Worm (Caenorhabditis elegans) whole organism, L1 larva: ENCODE results near the gene nhr-285.
A peak's percentile ranks its signal among the peaks of the same experiment; 100 is the strongest.

Source experiments
- C04F5.9 ChIP-seq: sonication (generic microtip); optimal IDR thresholded peaks from 2 replicates; lab custom pipeline; 2016; ENCODE audit warnings: missing genetic modification characterization, missing compliant biosample characterization
- aly-2 ChIP-seq: fragments of 150-350 bp; optimal IDR thresholded peaks from 2 replicates; lab custom pipeline; 2014; ENCODE audit warnings: missing biosample characterization, missing genetic modification characterization
- ama-1 ChIP-seq: fragments of 150-350 bp; optimal IDR thresholded peaks from 2 replicates; lab custom pipeline; 2014
- blmp-1 ChIP-seq: fragments of 150-350 bp; optimal IDR thresholded peaks from 2 replicates; lab custom pipeline; 2014; ENCODE audit warnings: missing biosample characterization, missing genetic modification characterization
- ceh-82 ChIP-seq, 3 experiments: fragments of 150-350 bp in 1 of 3; sonication (generic microtip) in 2 of 3; optimal IDR thresholded peaks; 2 replicates each; lab custom pipeline; 2014 to 2017; ENCODE audit warnings: missing biosample characterization in 3 of 3, missing genetic modification characterization in 3 of 3
- ces-1 ChIP-seq: fragments of 150-350 bp; optimal IDR thresholded peaks from 2 replicates; lab custom pipeline; 2014; ENCODE audit warnings: missing biosample characterization, missing genetic modification reagents, missing genetic modification characterization
- dpl-1 ChIP-seq, 3 experiments: fragments of 150-350 bp in 2 of 3; sonication (generic microtip) in 1 of 3; optimal IDR thresholded peaks; 2 replicates each; lab custom pipeline; 2014 to 2017; ENCODE audit warnings: missing biosample characterization in 3 of 3, missing genetic modification characterization in 3 of 3, missing genetic modification reagents in 3 of 3
- dsc-1 ChIP-seq: sonication (generic microtip); optimal IDR thresholded peaks from 2 replicates; lab custom pipeline; 2016; ENCODE audit warnings: mild to moderate bottlenecking, missing genetic modification characterization, missing compliant biosample characterization
- efl-1 ChIP-seq, 4 experiments: fragments of 150-350 bp; optimal IDR thresholded peaks in 3 of 4; peaks in 1 of 4; 1 replicate in 1 of 4; 2 replicates in 3 of 4; lab custom pipeline; 2014; ENCODE audit warnings: missing biosample characterization in 2 of 4, missing genetic modification characterization in 2 of 4, missing genetic modification reagents in 2 of 4
- efl-3 ChIP-seq: fragments of 200-800 bp; sonication (Bioruptor generic); optimal IDR thresholded peaks from 2 replicates; lab custom pipeline; 2018; ENCODE audit warnings: mild to moderate bottlenecking, missing genetic modification characterization, missing compliant biosample characterization
- egl-13 ChIP-seq: sonication (generic microtip); optimal IDR thresholded peaks from 2 replicates; lab custom pipeline; 2016; ENCODE audit warnings: missing genotype, missing genetic modification reagents, missing genetic modification characterization, missing compliant biosample characterization
- egl-27 ChIP-seq, 2 experiments: fragments of 150-350 bp in 1 of 2; sonication (generic microtip); optimal IDR thresholded peaks; 3 replicates each; lab custom pipeline; 2017 to 2018; ENCODE audit warnings: missing biosample characterization in 2 of 2, missing genetic modification characterization in 2 of 2, missing genetic modification reagents in 2 of 2
- elt-3 ChIP-seq, 6 experiments: fragments of 150-350 bp in 1 of 6; sonication (generic microtip); optimal IDR thresholded peaks; 2 replicates each; lab custom pipeline; 2017 to 2018; ENCODE audit warnings: missing biosample characterization in 6 of 6, missing genetic modification characterization in 6 of 6, inconsistent platforms in 1 of 6
- fkh-10 ChIP-seq: sonication (generic microtip); optimal IDR thresholded peaks from 2 replicates; lab custom pipeline; 2017; ENCODE audit warnings: missing biosample characterization, missing genetic modification reagents, missing genetic modification characterization
- fkh-8 ChIP-seq: sonication (generic microtip); optimal IDR thresholded peaks from 2 replicates; lab custom pipeline; 2016; ENCODE audit warnings: mild to moderate bottlenecking, missing genetic modification characterization, missing compliant biosample characterization
- jun-1 ChIP-seq: fragments of 150-350 bp; optimal IDR thresholded peaks from 2 replicates; lab custom pipeline; 2014; ENCODE audit warnings: missing biosample characterization, missing genetic modification reagents, missing genetic modification characterization
- lin-14 ChIP-seq: fragments of 200-800 bp; sonication (Bioruptor generic); optimal IDR thresholded peaks from 2 replicates; lab custom pipeline; 2018; ENCODE audit warnings: mild to moderate bottlenecking, missing genetic modification characterization, moderate library complexity, missing compliant biosample characterization
- lin-35 ChIP-seq, 2 experiments: fragments of 150-350 bp; optimal IDR thresholded peaks; 2 replicates each; lab custom pipeline; 2014; ENCODE audit warnings: missing biosample characterization in 2 of 2, missing genetic modification characterization in 2 of 2, missing genetic modification reagents in 2 of 2
- lin-39 ChIP-seq: fragments of 150-350 bp; optimal IDR thresholded peaks from 2 replicates; lab custom pipeline; 2014; ENCODE audit warnings: missing biosample characterization, missing genetic modification reagents, missing genetic modification characterization
- lir-3 ChIP-seq: sonication (generic microtip); optimal IDR thresholded peaks from 2 replicates; lab custom pipeline; 2016; ENCODE audit warnings: mild to moderate bottlenecking, missing genetic modification characterization, moderate library complexity, missing compliant biosample characterization; ENCODE audit not compliant: poor library complexity
- mab-9 ChIP-seq: fragments of 200-800 bp; sonication (Bioruptor generic); IDR thresholded peaks from 2 replicates; pipeline ENCODE4 v1.3.6; 2022; ENCODE audit warnings: missing genetic modification reagents, missing genetic modification characterization, missing compliant biosample characterization
- mdl-1 ChIP-seq, 2 experiments: fragments of 150-350 bp; optimal IDR thresholded peaks; 2 replicates each; lab custom pipeline; 2014 to 2017; ENCODE audit warnings: missing biosample characterization in 2 of 2, missing genetic modification characterization in 2 of 2, inconsistent platforms in 1 of 2
- mep-1 ChIP-seq: fragments of 150-350 bp; optimal IDR thresholded peaks from 2 replicates; lab custom pipeline; 2014; ENCODE audit warnings: missing biosample characterization, missing genetic modification characterization
- nhr-90 ChIP-seq: sonication (generic microtip); optimal IDR thresholded peaks from 2 replicates; lab custom pipeline; 2016; ENCODE audit warnings: mild to moderate bottlenecking, missing genetic modification characterization, missing compliant biosample characterization; ENCODE audit not compliant: poor library complexity
- pag-3 ChIP-seq: sonication (generic microtip); optimal IDR thresholded peaks from 2 replicates; lab custom pipeline; 2017; ENCODE audit warnings: missing genetic modification characterization, mild to moderate bottlenecking, missing compliant biosample characterization, antibody characterized with exemption, borderline replicate concordance; ENCODE audit not compliant: insufficient read depth
- sox-4 ChIP-seq: sonication (generic microtip); optimal IDR thresholded peaks from 2 replicates; lab custom pipeline; 2016; ENCODE audit warnings: missing genetic modification characterization, missing compliant biosample characterization
- sptf-1 ChIP-seq: fragments of 150-350 bp; optimal IDR thresholded peaks from 2 replicates; lab custom pipeline; 2014; ENCODE audit warnings: missing biosample characterization, missing genetic modification characterization
- tlp-1 ChIP-seq: fragments of 150-350 bp; optimal IDR thresholded peaks from 2 replicates; lab custom pipeline; 2014; ENCODE audit warnings: missing biosample characterization, missing genetic modification characterization
- unc-30 ChIP-seq: sonication (generic microtip); optimal IDR thresholded peaks from 2 replicates; lab custom pipeline; 2017; ENCODE audit warnings: missing biosample characterization, missing genetic modification characterization
- xbp-1 ChIP-seq: sonication (generic microtip); optimal IDR thresholded peaks from 2 replicates; lab custom pipeline; 2016; ENCODE audit warnings: missing genetic modification characterization, missing compliant biosample characterization
- zag-1 ChIP-seq: fragments of 150-350 bp; optimal IDR thresholded peaks from 2 replicates; lab custom pipeline; 2014; ENCODE audit warnings: missing biosample characterization, missing genetic modification characterization
- zip-4 ChIP-seq: fragments of 200-800 bp; sonication (Bioruptor generic); optimal IDR thresholded peaks from 2 replicates; lab custom pipeline; 2018; ENCODE audit warnings: mild to moderate bottlenecking, missing genetic modification characterization, moderate library complexity, missing compliant biosample characterization
- ztf-4 ChIP-seq: fragments of 150-350 bp; optimal IDR thresholded peaks from 2 replicates; lab custom pipeline; 2014; ENCODE audit warnings: missing biosample characterization, missing genetic modification characterization

nhr-285 gene

ce11 chrV:15781086-15781485 is 2.1 kb upstream of the nhr-285 start, which contains the start of gene T26E4.2:
Gene T26E4.2, plus strand, starts transcription at chrV:15781386.
- TF ChIP-seq lin-14 (GFP tag; lab: Kevin White, UChicago) (no peak), lin-39 (no peak), egl-27 (tag; optimal IDR thresholded peaks at IDR 0.05; lab: Kevin White, UChicago) (no peak), efl-3 (no peak), ceh-82 (tag; optimal IDR thresholded peaks at IDR 0.05; lab: Kevin White, UChicago) (no peak), mep-1 (no peak), egl-13 (tag; lab: Kevin White, UChicago) (no peak), nhr-90 (tag; lab: Kevin White, UChicago) (no peak), xbp-1 (no peak), ztf-4 (tag; lab: Kevin White, UChicago) (no peak), zip-4 (no peak), mab-9 (GFP tag; lab: Robert Waterston, UW) (no peak)

- TF ChIP-seq fkh-8 (peak; percentile 24), zag-1 (tag; lab: Kevin White, UChicago) (no peak), aly-2 (no peak), jun-1 (tag; lab: Kevin White, UChicago) (no peak)
- TF ChIP-seq, all 84 proteins: peak for 1
Measured at ce11 chrV:15776651-15777050, 2.4 kb downstream of the nhr-285 start, which contains the start of gene nhr-283. Gene nhr-283, minus strand, starts transcription at chrV:15776751.

ce11 chrV:15773941-15774340 is 5.1 kb downstream of the nhr-285 start:
- TF ChIP-seq zip-4 (no peak), efl-1 (optimal IDR thresholded peaks at IDR 0.05; lab: Kevin White, UChicago) (no peak), efl-1 (GFP tag; optimal IDR thresholded peaks at IDR 0.05 in 1 of 2; lab: Kevin White, UChicago) (peak in 1 of 2 experiments; percentile 78), C04F5.9 (tag; lab: Kevin White, UChicago) (no peak), fkh-8 (peak; percentile 14), elt-3 (tag; optimal IDR thresholded peaks at IDR 0.05; lab: Kevin White, UChicago) (no peak), blmp-1 (tag; lab: Kevin White, UChicago) (peak; percentile 18), lin-14 (GFP tag; lab: Kevin White, UChicago) (peak; percentile 10), dpl-1 (GFP tag; optimal IDR thresholded peaks at IDR 0.05; lab: Kevin White, UChicago) (no peak), ces-1 (GFP tag; lab: Kevin White, UChicago) (no peak)

DNA sequence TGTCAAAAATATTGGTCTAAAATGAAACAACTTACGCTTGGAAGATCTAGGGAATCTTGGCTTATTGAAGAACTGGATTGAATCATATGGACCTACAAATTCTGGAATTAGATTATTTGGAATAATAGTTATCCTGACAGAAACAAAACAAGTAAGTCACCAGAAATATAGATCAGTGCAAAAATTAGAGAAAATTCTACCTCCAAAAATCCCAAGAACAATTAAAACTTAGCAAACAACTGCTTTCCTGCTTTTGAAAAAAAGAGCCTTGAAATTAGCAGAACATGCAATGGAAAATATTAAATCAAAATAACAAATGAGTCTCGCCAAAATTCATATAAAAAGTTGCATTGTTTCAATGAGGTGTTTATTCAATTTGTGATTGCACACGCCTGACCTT is 5.9 kb downstream of the nhr-285 start, which contains the start of gene nhr-60:
Gene nhr-60 (minus strand): TSS at position 101 of the 400 bp plus-strand sequence.
- TF ChIP-seq fkh-10 (GFP tag; lab: Kevin White, UChicago), result no peak
- TF ChIP-seq sptf-1 (tag; lab: Kevin White, UChicago), result no peak
- TF ChIP-seq zip-4, result no peak
- TF ChIP-seq lin-35 (GFP tag; optimal IDR thresholded peaks at IDR 0.05; lab: Kevin White, UChicago), result no peak
- no peak for TF ChIP-seq mdl-1 (tag; optimal IDR thresholded peaks at IDR 0.05; lab: Kevin White, UChicago)
- no peak for TF ChIP-seq tlp-1 (tag; lab: Kevin White, UChicago)
- no peak for TF ChIP-seq ama-1 (lab: Kevin White, UChicago)
- TF ChIP-seq unc-30 (tag; lab: Kevin White, UChicago), result no peak
- TF ChIP-seq lin-39, result no peak
- no peak for TF ChIP-seq sox-4 (tag; lab: Kevin White, UChicago)

DNA sequence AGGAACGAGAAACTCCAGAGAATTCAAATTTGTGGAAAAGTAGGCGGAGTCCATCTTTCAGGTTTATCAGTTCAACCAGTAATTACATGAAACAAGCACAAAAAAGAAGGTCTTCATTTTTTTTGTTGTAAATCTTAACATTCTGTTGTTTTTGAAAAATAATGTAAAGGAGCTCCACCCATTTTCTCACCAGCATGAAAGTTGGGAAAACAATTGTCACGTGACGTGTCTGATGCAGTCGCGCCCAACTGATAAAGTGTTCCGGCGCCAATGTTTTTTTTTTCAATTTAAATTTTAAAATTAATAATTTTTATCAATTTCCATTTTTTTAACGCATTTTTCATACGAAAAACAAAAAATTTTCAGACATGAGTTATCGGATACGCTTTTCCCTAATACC is 10.0 kb downstream of the nhr-285 start, which contains the start of gene F57A10.4:
Gene F57A10.4 (plus strand): TSS at position 367 of the 400 bp plus-strand sequence.
- TF ChIP-seq nhr-90 (tag; lab: Kevin White, UChicago), result no peak
- no peak for TF ChIP-seq dsc-1
- no peak for TF ChIP-seq pag-3 (tag; lab: Kevin White, UChicago)
- TF ChIP-seq efl-1 (optimal IDR thresholded peaks at IDR 0.05; lab: Kevin White, UChicago), result no peak
- TF ChIP-seq efl-1 (GFP tag; optimal IDR thresholded peaks at IDR 0.05 in 1 of 2; lab: Kevin White, UChicago), result peak in 1 of 2 experiments; percentile 81
- no peak for TF ChIP-seq lir-3 (tag; lab: Kevin White, UChicago)
